Worm (Caenorhabditis elegans) whole organism, young adult: ENCODE measurements around the gene K10B3.1.

Experiments
- B0035.1 ChIP-seq: sonication (generic microtip); optimal IDR thresholded peaks from 2 replicates; lab custom pipeline; 2016; ENCODE audit warnings: missing genetic modification characterization, mild to moderate bottlenecking, missing compliant biosample characterization, missing genotype, missing genetic modification reagents
- B0261.1 ChIP-seq: sonication (generic microtip); optimal IDR thresholded peaks from 2 replicates; lab custom pipeline; 2016; ENCODE audit warnings: mild to moderate bottlenecking, missing genetic modification characterization, moderate library complexity, missing compliant biosample characterization
- F22D6.2 ChIP-seq: sonication (generic microtip); optimal IDR thresholded peaks from 2 replicates; lab custom pipeline; 2016; ENCODE audit warnings: mild to moderate bottlenecking, missing genetic modification characterization, missing compliant biosample characterization
- F33H1.4 ChIP-seq: fragments of 200-800 bp; sonication (Bioruptor generic); IDR thresholded peaks from 2 replicates; pipeline ENCODE4 v1.3.6; 2022; ENCODE audit warnings: missing genetic modification reagents, missing genetic modification characterization, missing compliant biosample characterization
- F39B2.1 ChIP-seq: fragments of 200-800 bp; sonication (Bioruptor generic); IDR thresholded peaks from 2 replicates; pipeline ENCODE4 v1.3.6; 2022; ENCODE audit warnings: missing genetic modification reagents, missing genetic modification characterization, missing compliant biosample characterization
- F49E8.2 ChIP-seq: sonication (generic microtip); optimal IDR thresholded peaks from 3 replicates; lab custom pipeline; 2017; ENCODE audit warnings: missing genetic modification characterization, mild to moderate bottlenecking, missing compliant biosample characterization, antibody characterized with exemption, moderate library complexity; ENCODE audit not compliant: insufficient read depth
- F57C9.4 ChIP-seq: sonication (generic microtip); optimal IDR thresholded peaks from 2 replicates; lab custom pipeline; 2017; ENCODE audit warnings: mild to moderate bottlenecking, missing genetic modification characterization, missing compliant biosample characterization
- Y53F4B.3 ChIP-seq: fragments of 200-800 bp; sonication (Bioruptor generic); IDR thresholded peaks from 2 replicates; pipeline ENCODE4 v1.3.6; 2022; ENCODE audit warnings: missing genetic modification reagents, missing genetic modification characterization, missing compliant biosample characterization
- Y53G8AR.9 ChIP-seq: fragments of 200-800 bp; sonication (Bioruptor generic); conservative IDR thresholded peaks from 2 replicates; pipeline ENCODE4 v1.3.6; 2022; ENCODE audit warnings: missing genetic modification reagents, missing genetic modification characterization, missing compliant biosample characterization
- Y56A3A.18 ChIP-seq: fragments of 200-800 bp; sonication (Bioruptor generic); IDR thresholded peaks from 2 replicates; pipeline ENCODE4 v1.3.6; 2022; ENCODE audit warnings: missing genetic modification reagents, missing genetic modification characterization, missing compliant biosample characterization
- ZK185.1 ChIP-seq: sonication (generic microtip); optimal IDR thresholded peaks from 2 replicates; lab custom pipeline; 2016; ENCODE audit warnings: mild to moderate bottlenecking, missing genetic modification characterization, missing compliant biosample characterization; ENCODE audit not compliant: poor library complexity, severe bottlenecking
- ama-1 ChIP-seq, 3 experiments: fragments of 150-350 bp in 1 of 3; sonication (generic microtip) in 2 of 3; optimal IDR thresholded peaks; 2 replicates each; lab custom pipeline; 2014 to 2018; ENCODE audit warnings: missing biosample characterization in 2 of 3, missing genetic modification characterization in 2 of 3, missing genetic modification reagents in 2 of 3
- aptf-3 ChIP-seq: fragments of 200-800 bp; sonication (Bioruptor generic); IDR thresholded peaks from 2 replicates; pipeline ENCODE4 v1.3.6; 2022; ENCODE audit warnings: missing genetic modification characterization, missing compliant biosample characterization
- attf-6 ChIP-seq: fragments of 200-800 bp; sonication (Bioruptor generic); IDR thresholded peaks from 2 replicates; pipeline ENCODE4 v1.3.6; 2022; ENCODE audit warnings: missing genetic modification reagents, missing genetic modification characterization, missing compliant biosample characterization
- bed-1 ChIP-seq: fragments of 200-800 bp; sonication (Bioruptor generic); IDR thresholded peaks from 2 replicates; pipeline ENCODE4 v1.3.6; 2022; ENCODE audit warnings: missing genetic modification reagents, missing genetic modification characterization, missing compliant biosample characterization
- cebp-1 ChIP-seq, 2 experiments: fragments of 200-800 bp in 1 of 2; sonication (Bioruptor generic) in 1 of 2; sonication (generic microtip) in 1 of 2; IDR thresholded peaks in 1 of 2; optimal IDR thresholded peaks in 1 of 2; 2 replicates each; pipeline versions ENCODE4 v1.3.6 to Lab custom; 2017 to 2022; ENCODE audit warnings: missing compliant biosample characterization in 2 of 2, missing genetic modification characterization in 2 of 2, mild to moderate bottlenecking in 1 of 2, missing genetic modification reagents in 1 of 2, moderate library complexity in 1 of 2
- ceh-58 ChIP-seq: fragments of 200-800 bp; sonication (Bioruptor generic); IDR thresholded peaks from 2 replicates; pipeline ENCODE4 v1.3.6; 2022; ENCODE audit warnings: missing genetic modification characterization, missing compliant biosample characterization
- ceh-79 ChIP-seq: sonication (generic microtip); optimal IDR thresholded peaks from 2 replicates; lab custom pipeline; 2017; ENCODE audit warnings: mild to moderate bottlenecking, missing genetic modification characterization, missing compliant biosample characterization
- chd-7 ChIP-seq: sonication (generic microtip); optimal IDR thresholded peaks from 2 replicates; lab custom pipeline; 2016; ENCODE audit warnings: mild to moderate bottlenecking, missing genetic modification characterization, moderate library complexity, missing compliant biosample characterization
- dpl-1 ChIP-seq: fragments of 150-350 bp; optimal IDR thresholded peaks from 2 replicates; lab custom pipeline; 2014; ENCODE audit warnings: missing biosample characterization, missing genetic modification reagents, missing genetic modification characterization
- egl-44 ChIP-seq: fragments of 200-800 bp; sonication (Bioruptor generic); IDR thresholded peaks from 2 replicates; pipeline ENCODE4 v1.3.6; 2022; ENCODE audit warnings: missing genetic modification reagents, missing genetic modification characterization, missing compliant biosample characterization
- hsf-1 ChIP-seq: fragments of 200-800 bp; sonication (Bioruptor generic); IDR thresholded peaks from 2 replicates; pipeline ENCODE4 v1.3.6; 2022; ENCODE audit warnings: missing genetic modification reagents, missing genetic modification characterization, missing compliant biosample characterization
- lag-1 ChIP-seq: fragments of 200-800 bp; sonication (Bioruptor generic); IDR thresholded peaks from 2 replicates; pipeline ENCODE4 v1.3.6; 2022; ENCODE audit warnings: missing genetic modification reagents, missing genetic modification characterization, missing compliant biosample characterization
- let-607 ChIP-seq, 2 experiments: fragments of 200-800 bp in 1 of 2; sonication (Bioruptor generic) in 1 of 2; sonication (generic microtip) in 1 of 2; optimal IDR thresholded peaks; 2 replicates each; lab custom pipeline; 2016 to 2018; ENCODE audit warnings: mild to moderate bottlenecking in 2 of 2, missing compliant biosample characterization in 2 of 2, missing genetic modification characterization in 2 of 2, moderate library complexity in 2 of 2, missing genotype in 1 of 2
- lin-40 ChIP-seq: sonication (generic microtip); optimal IDR thresholded peaks from 2 replicates; lab custom pipeline; 2016; ENCODE audit warnings: missing genetic modification characterization, mild to moderate bottlenecking, missing compliant biosample characterization, missing genotype, missing genetic modification reagents
- lin-54 ChIP-seq: fragments of 200-800 bp; sonication (Bioruptor generic); optimal IDR thresholded peaks from 2 replicates; lab custom pipeline; 2018; ENCODE audit warnings: mild to moderate bottlenecking, missing genetic modification characterization, missing compliant biosample characterization
- lsl-1 ChIP-seq: fragments of 200-800 bp; sonication (Bioruptor generic); optimal IDR thresholded peaks from 2 replicates; lab custom pipeline; 2018; ENCODE audit warnings: mild to moderate bottlenecking, missing genetic modification characterization, moderate library complexity, missing compliant biosample characterization
- madf-3 ChIP-seq: fragments of 200-800 bp; sonication (Bioruptor generic); IDR thresholded peaks from 2 replicates; pipeline ENCODE4 v1.3.6; 2022; ENCODE audit warnings: missing genetic modification reagents, missing genetic modification characterization, missing compliant biosample characterization
- madf-8 ChIP-seq: fragments of 200-800 bp; sonication (Bioruptor generic); conservative IDR thresholded peaks from 2 replicates; pipeline ENCODE4 v1.3.6; 2022; ENCODE audit warnings: missing genetic modification reagents, missing genetic modification characterization, missing compliant biosample characterization
- mxl-1 ChIP-seq: sonication (generic microtip); optimal IDR thresholded peaks from 2 replicates; lab custom pipeline; 2016; ENCODE audit warnings: missing genetic modification characterization, missing compliant biosample characterization
- nfya-2 ChIP-seq: fragments of 200-800 bp; sonication (Bioruptor generic); IDR thresholded peaks from 2 replicates; pipeline ENCODE4 v1.3.6; 2022; ENCODE audit warnings: missing genetic modification reagents, missing genetic modification characterization, missing compliant biosample characterization
- nfyb-1 ChIP-seq: fragments of 200-800 bp; sonication (Bioruptor generic); IDR thresholded peaks from 2 replicates; pipeline ENCODE4 v1.3.6; 2022; ENCODE audit warnings: missing genetic modification reagents, missing genetic modification characterization, missing compliant biosample characterization
- nhr-179 ChIP-seq: sonication (generic microtip); optimal IDR thresholded peaks from 2 replicates; lab custom pipeline; 2016; ENCODE audit warnings: mild to moderate bottlenecking, missing genetic modification characterization, missing compliant biosample characterization
- nhr-80 ChIP-seq: sonication (generic microtip); optimal IDR thresholded peaks from 2 replicates; lab custom pipeline; 2016; ENCODE audit warnings: missing genetic modification characterization, missing compliant biosample characterization
- pbrm-1 ChIP-seq: fragments of 200-800 bp; sonication (Bioruptor generic); IDR thresholded peaks from 2 replicates; pipeline ENCODE4 v1.3.6; 2022; ENCODE audit warnings: missing genetic modification reagents, missing genetic modification characterization, missing compliant biosample characterization
- rcor-1 ChIP-seq: fragments of 200-800 bp; sonication (Bioruptor generic); IDR thresholded peaks from 2 replicates; pipeline ENCODE4 v1.3.6; 2022; ENCODE audit warnings: missing genetic modification reagents, missing genetic modification characterization, missing compliant biosample characterization
- repo-1 ChIP-seq: sonication (generic microtip); optimal IDR thresholded peaks from 2 replicates; lab custom pipeline; 2017; ENCODE audit warnings: mild to moderate bottlenecking, missing genetic modification characterization, missing compliant biosample characterization
- tbp1 ChIP-seq: fragments of 200-800 bp; sonication (Bioruptor generic); optimal IDR thresholded peaks from 2 replicates; lab custom pipeline; 2018; ENCODE audit warnings: mild to moderate bottlenecking, missing genetic modification characterization, missing compliant biosample characterization
- xnd-1 ChIP-seq: sonication (generic microtip); optimal IDR thresholded peaks from 2 replicates; lab custom pipeline; 2016; ENCODE audit warnings: missing genotype, missing genetic modification reagents, missing genetic modification characterization, missing compliant biosample characterization
- zfh-2 ChIP-seq: fragments of 200-800 bp; sonication (Bioruptor generic); conservative IDR thresholded peaks from 2 replicates; pipeline ENCODE4 v1.3.6; 2022; ENCODE audit warnings: missing genetic modification reagents, missing genetic modification characterization, missing compliant biosample characterization
- ztf-18 ChIP-seq: sonication (generic microtip); optimal IDR thresholded peaks from 2 replicates; lab custom pipeline; 2016; ENCODE audit warnings: missing genotype, mild to moderate bottlenecking, missing genetic modification characterization, missing compliant biosample characterization

K10B3.1 gene

DNA sequence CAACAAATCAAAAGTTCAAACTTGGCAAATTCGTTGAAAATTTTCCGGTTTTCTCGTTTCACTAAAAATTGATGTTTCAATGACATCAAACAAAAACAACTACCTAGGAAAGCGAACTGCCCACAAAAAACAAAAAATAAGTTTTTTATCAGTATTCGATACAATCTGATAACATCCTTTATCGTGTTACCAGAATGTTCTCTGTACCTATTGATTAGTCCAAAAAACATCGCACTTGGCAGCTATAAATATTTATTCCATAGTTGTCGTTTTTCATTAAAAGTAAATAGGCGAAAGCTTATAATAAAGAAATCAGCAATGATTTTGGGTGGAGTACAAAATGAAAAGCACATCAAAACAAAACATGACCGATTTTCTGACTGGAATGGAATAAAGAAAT, 18.1 kb upstream of the K10B3.1 start:
- TF ChIP-seq F39B2.1 (GFP tag; lab: Robert Waterston, UW) (no peak), lsl-1 (GFP tag; lab: Kevin White, UChicago) (no peak), ZK185.1 (tag; lab: Kevin White, UChicago) (no peak), dpl-1 (no peak), madf-8 (GFP tag; lab: Robert Waterston, UW) (no peak), ceh-79 (tag; lab: Kevin White, UChicago) (no peak), nhr-179 (no peak), nhr-80 (tag; lab: Kevin White, UChicago) (peak; percentile 48), egl-44 (GFP tag; lab: Robert Waterston, UW) (no peak), lag-1 (no peak), cebp-1 (GFP tag; IDR thresholded peaks at IDR 0.05; lab: Robert Waterston, UW) (no peak), cebp-1 (tag; optimal IDR thresholded peaks at IDR 0.05; lab: Kevin White, UChicago) (peak; percentile 10), aptf-3 (no peak), let-607 (tag; optimal IDR thresholded peaks at IDR 0.05; lab: Kevin White, UChicago) (peak in 1 of 2 experiments; percentile 6), pbrm-1 (no peak), madf-3 (GFP tag; lab: Robert Waterston, UW) (no peak), attf-6 (GFP tag; lab: Robert Waterston, UW) (no peak), nfyb-1 (GFP tag; lab: Robert Waterston, UW) (0 out of 2 replicates have a peak, but pooled peaks have one; percentile 24), xnd-1 (tag; lab: Kevin White, UChicago) (no peak), hsf-1 (GFP tag; lab: Robert Waterston, UW) (peak; percentile 56; the same call in 1 of the 2 replicates), lin-40 (peak; percentile 62), repo-1 (tag; lab: Kevin White, UChicago) (no peak), Y53G8AR.9 (GFP tag; lab: Robert Waterston, UW) (0 out of 2 replicates have a peak, but pooled peaks have one; percentile 50), lin-54 (no peak), mxl-1 (tag; lab: Kevin White, UChicago) (no peak), tbp1 (GFP tag; lab: Kevin White, UChicago) (peak; percentile 5), ama-1 (optimal IDR thresholded peaks at IDR 0.05; lab: Kevin White, UChicago) (peak; percentile 11), ama-1 (GFP tag; optimal IDR thresholded peaks at IDR 0.05; lab: Kevin White, UChicago) (no peak), F49E8.2 (tag; lab: Kevin White, UChicago) (no peak), ztf-18 (no peak)
- TF ChIP-seq, all 124 proteins: peak for 9

DNA sequence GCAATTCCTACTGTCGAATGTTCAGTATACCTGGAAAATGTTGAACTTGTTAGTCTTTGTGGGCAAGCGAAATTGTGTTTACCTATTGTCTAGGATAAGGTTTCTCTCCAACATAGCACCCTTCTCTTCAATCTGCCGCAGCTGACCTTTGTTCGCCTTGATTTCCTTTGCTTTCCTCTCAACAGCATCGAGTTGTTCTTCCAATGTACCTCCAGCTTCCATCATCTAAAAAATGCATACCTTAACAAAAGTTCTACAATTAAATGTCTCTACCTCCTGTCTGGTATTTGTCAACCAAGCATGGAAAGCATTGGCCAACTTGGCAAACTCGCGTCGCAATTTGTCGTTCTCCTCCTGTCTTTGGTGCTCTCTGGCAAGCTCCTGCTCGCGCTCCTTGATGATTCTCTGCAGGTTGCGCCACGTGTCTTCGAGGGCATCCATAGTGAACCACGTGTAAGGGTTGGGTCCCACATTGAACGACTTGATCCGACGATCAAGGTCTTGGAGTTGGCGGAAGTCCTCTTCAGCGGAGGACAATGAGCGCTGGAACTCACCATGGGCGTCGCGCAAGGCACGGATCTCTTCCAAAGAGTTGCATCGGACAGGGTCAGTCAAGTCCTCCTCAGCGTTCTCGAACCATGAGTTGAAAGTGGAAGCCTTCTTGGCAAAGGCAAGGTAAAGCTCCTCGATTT, 16.5 kb upstream of the K10B3.1 start:
- TF ChIP-seq bed-1 (GFP tag; lab: Robert Waterston, UW) = no peak
- 0 out of 2 replicates have a peak, but pooled peaks have one; percentile 9 for TF ChIP-seq rcor-1
- no peak for TF ChIP-seq ceh-58 (GFP tag; lab: Robert Waterston, UW)
- TF ChIP-seq F57C9.4 (tag; lab: Kevin White, UChicago) = no peak
- TF ChIP-seq B0261.1 (tag; lab: Kevin White, UChicago) = no peak
- peak; percentile 66 for TF ChIP-seq zfh-2 (GFP tag; lab: Robert Waterston, UW)
- TF ChIP-seq B0035.1 = no peak
- TF ChIP-seq F22D6.2 (tag; lab: Kevin White, UChicago) = no peak
- TF ChIP-seq Y53F4B.3 (GFP tag; lab: Robert Waterston, UW) = no peak
- TF ChIP-seq nfya-2 (GFP tag; lab: Robert Waterston, UW) = no peak
- no peak for TF ChIP-seq F33H1.4 (GFP tag; lab: Robert Waterston, UW)
- TF ChIP-seq Y56A3A.18 (GFP tag; lab: Robert Waterston, UW) = no peak
- TF ChIP-seq chd-7 = peak; percentile 20
